Worm (Caenorhabditis elegans) whole organism, L2 larva: ENCODE results near the gene ZK632.10.
A peak's percentile ranks its signal among the peaks of the same experiment; 100 is the strongest.

Experiments
- lin-13 ChIP-seq: fragments of 150-350 bp; optimal IDR thresholded peaks from 2 replicates; lab custom pipeline; 2014; ENCODE audit warnings: missing biosample characterization, missing genetic modification reagents, missing genetic modification characterization
- lin-39 ChIP-seq: fragments of 150-350 bp; optimal IDR thresholded peaks from 2 replicates; lab custom pipeline; 2014; ENCODE audit warnings: missing biosample characterization, missing genetic modification reagents, missing genetic modification characterization
- lsy-2 ChIP-seq, 2 experiments: fragments of 150-350 bp in 1 of 2; sonication (generic microtip) in 1 of 2; optimal IDR thresholded peaks; 2 replicates each; lab custom pipeline; 2014 to 2017; ENCODE audit warnings: missing biosample characterization in 2 of 2, missing genetic modification characterization in 2 of 2
- skn-1 ChIP-seq: sonication (generic microtip); optimal IDR thresholded peaks from 2 replicates; lab custom pipeline; 2017; ENCODE audit warnings: missing biosample characterization, missing genetic modification characterization
- sma-9 ChIP-seq, 2 experiments: fragments of 150-350 bp in 1 of 2; sonication (generic microtip) in 1 of 2; optimal IDR thresholded peaks; 2 replicates each; lab custom pipeline; 2014 to 2016; ENCODE audit warnings: missing genetic modification characterization in 2 of 2, mild to moderate bottlenecking in 1 of 2, missing biosample characterization in 1 of 2, missing compliant biosample characterization in 1 of 2, missing genetic modification reagents in 1 of 2, moderate library complexity in 1 of 2
- unc-39 ChIP-seq: fragments of 150-350 bp; optimal IDR thresholded peaks from 2 replicates; lab custom pipeline; 2014; ENCODE audit warnings: missing biosample characterization, missing genetic modification characterization
- unc-62 ChIP-seq: fragments of 150-350 bp; optimal IDR thresholded peaks from 2 replicates; lab custom pipeline; 2014; ENCODE audit warnings: missing biosample characterization, missing genetic modification reagents, missing genetic modification characterization

ce11 chrIII:9848083-9848482 lies 20.6 kb upstream of the ZK632.10 start, which contains the start of gene mrpl-36:
- TF ChIP-seq unc-39 (no peak), lsy-2 (tag; optimal IDR thresholded peaks at IDR 0.05; lab: Kevin White, UChicago) (peak in 1 of 2 experiments; percentile 67), lin-13 (GFP tag; lab: Kevin White, UChicago) (peak; percentile 24), sma-9 (GFP tag; optimal IDR thresholded peaks at IDR 0.05; lab: Kevin White, UChicago) (no peak), sma-9 (tag; optimal IDR thresholded peaks at IDR 0.05; lab: Kevin White, UChicago) (no peak), skn-1 (tag; lab: Kevin White, UChicago) (no peak), lin-39 (tag; lab: Kevin White, UChicago) (no peak), unc-62 (no peak)
